Fruit fly (Drosophila melanogaster) S2 (cell line): ENCODE data around the gene CG34452.

Experiments
- CG8478 ChIP-seq: fragments of >200 bp; optimal IDR thresholded peaks from 2 replicates; lab custom pipeline; 2018
- CTCF ChIP-seq, 2 experiments: fragments of >200 bp; optimal IDR thresholded peaks; 2 replicates each; lab custom pipeline; 2018

DNA sequence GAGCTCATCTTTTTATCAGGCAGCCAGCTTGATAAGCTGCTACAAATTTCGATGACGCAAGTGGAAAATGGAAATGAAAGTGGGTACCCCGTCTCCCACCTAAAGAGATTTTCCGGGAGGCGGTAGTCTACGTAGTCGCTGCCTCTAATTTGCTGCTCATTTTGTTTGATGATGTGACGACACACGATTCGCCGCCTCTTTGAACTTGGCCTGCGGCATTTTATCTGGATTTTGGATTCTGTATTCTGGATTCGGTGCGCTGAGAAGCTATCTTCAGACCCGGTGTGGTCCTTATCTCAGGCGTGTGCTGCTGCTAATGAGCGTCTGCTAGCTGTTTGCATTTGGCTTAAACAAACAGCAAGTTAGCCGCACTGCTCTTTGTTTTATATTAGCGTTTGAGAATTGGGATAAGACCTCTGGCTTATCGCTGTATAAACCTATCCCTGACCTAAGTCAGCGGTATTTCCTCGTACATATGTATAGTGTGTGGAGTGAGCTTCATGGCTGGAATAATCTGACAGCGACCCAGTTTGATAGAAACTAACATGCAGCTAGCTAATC, 26.3 kb upstream of the CG34452 start:
- TF ChIP-seq CG8478 (lab: Kevin White, UChicago) (no peak), CTCF (optimal IDR thresholded peaks at IDR 0.05; lab: Kevin White, UChicago) (no peak)
